Fruit fly (Drosophila melanogaster): ENCODE results near the gene CG5478.

The CG5478 gene

DNA sequence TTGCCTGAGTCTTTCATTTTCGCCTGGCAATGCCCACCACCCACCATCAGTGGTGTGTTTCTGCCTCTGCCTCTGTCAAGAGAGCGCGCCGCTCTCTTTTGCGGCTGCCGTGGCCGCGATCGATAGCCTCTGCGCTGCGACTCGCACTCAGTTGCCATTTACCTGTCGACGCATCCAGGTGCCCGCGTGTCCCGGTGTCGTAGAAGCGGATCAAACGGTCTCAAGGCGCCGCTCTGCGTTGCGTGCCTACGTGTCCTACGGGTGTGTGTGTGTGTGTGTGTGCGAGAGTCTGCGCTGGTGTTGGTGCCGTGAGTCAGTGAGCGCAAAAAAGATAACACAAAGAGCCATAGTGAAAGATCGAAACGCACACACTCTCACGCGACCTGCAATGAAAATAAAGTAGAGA, 12.8 kb downstream of the CG5478 start, which contains the start of gene Fbxl7 (continued):
- TF ChIP-seq CG17568 (GFP tag; optimal IDR thresholded peaks at IDR 0.05) (no peak), CG2129 (GFP tag; IDR thresholded peaks at IDR 0.05; ENCODE audit: partially characterized antibody) (no peak), CG10147 (GFP tag; optimal IDR thresholded peaks at IDR 0.05) (no peak), eve (GFP tag; optimal IDR thresholded peaks at IDR 0.05) (no peak), CG10366 (GFP tag; IDR thresholded peaks at IDR 0.05) (no peak), CG15269 (tag; optimal IDR thresholded peaks at IDR 0.05) (no peak), CG15696 (tag; optimal IDR thresholded peaks at IDR 0.05) (no peak), CG7987 (GFP tag; optimal IDR thresholded peaks at IDR 0.05) (peak; percentile 14), mam (GFP tag; optimal IDR thresholded peaks at IDR 0.05) (no peak), E2f1 (GFP tag; IDR thresholded peaks at IDR 0.05) (no peak), Hr51 (GFP tag; optimal IDR thresholded peaks at IDR 0.05) (no peak), seq (GFP tag; IDR thresholded peaks at IDR 0.05) (no peak), repo (GFP tag; optimal IDR thresholded peaks at IDR 0.05) (no peak), D19B (GFP tag; optimal IDR thresholded peaks at IDR 0.05) (no peak), CG33557 (GFP tag; optimal IDR thresholded peaks at IDR 0.05) (no peak), CG1233 (GFP tag; optimal IDR thresholded peaks at IDR 0.05) (no peak), CG32532 (GFP tag; IDR thresholded peaks at IDR 0.05) (0 out of 2 replicates have a peak, but pooled peaks have one; percentile 26), CG3163 (GFP tag; optimal IDR thresholded peaks at IDR 0.05) (peak; percentile 95), Spps (tag; optimal IDR thresholded peaks at IDR 0.05) (no peak), emc (GFP tag; optimal IDR thresholded peaks at IDR 0.05) (no peak), HLH3B (GFP tag; IDR thresholded peaks at IDR 0.05) (no peak), CG4360 (GFP tag; IDR thresholded peaks at IDR 0.05) (peak; percentile 30; the same call in 1 of the 2 replicates), Mad (GFP tag; optimal IDR thresholded peaks at IDR 0.05) (no peak), CG34224 (GFP tag; IDR thresholded peaks at IDR 0.05; ENCODE audit: partially characterized antibody) (no peak), Dad (GFP tag; optimal IDR thresholded peaks at IDR 0.05) (no peak), fu2 (GFP tag; optimal IDR thresholded peaks at IDR 0.05) (no peak), CG8388 (GFP tag; optimal IDR thresholded peaks at IDR 0.05) (no peak), vvl (GFP tag; IDR thresholded peaks at IDR 0.05) (peak; percentile 61), Pdp1 (GFP tag; optimal IDR thresholded peaks at IDR 0.05) (no peak), CG6791 (GFP tag; IDR thresholded peaks at IDR 0.05; ENCODE audit: partially characterized antibody) (peak; percentile 62; the same call in 1 of the 3 replicates), CG1024 (GFP tag; IDR thresholded peaks at IDR 0.05) (no peak), fru (optimal IDR thresholded peaks at IDR 0.05) (no peak), mirr (GFP tag; optimal IDR thresholded peaks at IDR 0.05) (no peak), Doc3 (GFP tag; IDR thresholded peaks at IDR 0.05; ENCODE audit: partially characterized antibody) (no peak), Drgx (GFP tag; IDR thresholded peaks at IDR 0.05) (peak; percentile 23; the same call in 1 of the 2 replicates), NC2β (GFP tag; optimal IDR thresholded peaks at IDR 0.05) (peak; percentile 17), stc (GFP tag; IDR thresholded peaks at IDR 0.05) (no peak), CG9817 (tag; optimal IDR thresholded peaks at IDR 0.05) (no peak), Dip2 (GFP tag; IDR thresholded peaks at IDR 0.05) (no peak), Taf1 (GFP tag; IDR thresholded peaks at IDR 0.05) (no peak), CG9215 (GFP tag; IDR thresholded peaks at IDR 0.05) (peak; percentile 62), CG7271 (tag; optimal IDR thresholded peaks at IDR 0.05) (no peak), pb (GFP tag; optimal IDR thresholded peaks at IDR 0.05) (peak; percentile 17), CG11085 (GFP tag; IDR thresholded peaks at IDR 0.05) (no peak), lilli (GFP tag; optimal IDR thresholded peaks at IDR 0.05) (no peak), CG4707 (GFP tag; optimal IDR thresholded peaks at IDR 0.05) (no peak), CHES-1-like (GFP tag; optimal IDR thresholded peaks at IDR 0.05) (no peak), CG11696 (GFP tag; IDR thresholded peaks at IDR 0.05) (no peak), Nf-YB (GFP tag; optimal IDR thresholded peaks at IDR 0.05) (no peak), CG3838 (GFP tag; optimal IDR thresholded peaks at IDR 0.05) (no peak), CG7963 (GFP tag; IDR thresholded peaks at IDR 0.05; ENCODE audit: partially characterized antibody) (no peak), CG17359 (tag; optimal IDR thresholded peaks at IDR 0.05) (no peak)

Data from whole organism, embryonic.